Fruit fly (Drosophila melanogaster) Kc167 (cell line): Measurements from ENCODE around the gene CG10587.

Source experiments
- Myc ChIP-seq: fragments of >200 bp; optimal IDR thresholded peaks from 2 replicates; lab custom pipeline; 2017; ENCODE audit warnings: missing external identifiers
- Sin3A ChIP-seq: fragments of >200 bp; optimal IDR thresholded peaks from 2 replicates; lab custom pipeline; 2018; ENCODE audit warnings: missing external identifiers
- h ChIP-seq: fragments of >200 bp; optimal IDR thresholded peaks from 3 replicates; lab custom pipeline; 2018; ENCODE audit warnings: missing external identifiers
- insv ChIP-seq: fragments of >200 bp; optimal IDR thresholded peaks from 3 replicates; lab custom pipeline; 2018; ENCODE audit warnings: missing external identifiers
- psq ChIP-seq: fragments of >200 bp; optimal IDR thresholded peaks from 2 replicates; lab custom pipeline; 2017; ENCODE audit warnings: missing external identifiers
- ttk ChIP-seq: sonication (Bioruptor generic); optimal IDR thresholded peaks from 2 replicates; lab custom pipeline; 2017; ENCODE audit warnings: missing external identifiers

The CG10587 gene

dm6 chr3L:20946944-20947343 lies 15.4 kb downstream of the CG10587 start:
- TF ChIP-seq h, result no peak
- no peak for TF ChIP-seq psq (lab: Kevin White, UChicago)
- no peak for TF ChIP-seq Myc (lab: Kevin White, UChicago)
- TF ChIP-seq ttk (lab: Kevin White, UChicago), result no peak
- TF ChIP-seq insv (lab: Kevin White, UChicago), result no peak
- TF ChIP-seq Sin3A, result no peak

dm6 chr3L:20946054-20946453 lies 16.3 kb downstream of the CG10587 start:
- TF ChIP-seq insv (lab: Kevin White, UChicago) (no peak), Myc (lab: Kevin White, UChicago) (no peak), psq (lab: Kevin White, UChicago) (no peak), h (no peak), Sin3A (no peak)

dm6 chr3L:20944180-20944579 lies 18.2 kb downstream of the CG10587 start:
- TF ChIP-seq Myc (lab: Kevin White, UChicago), result no peak

- TF ChIP-seq Myc (lab: Kevin White, UChicago), result no peak
- no peak for TF ChIP-seq ttk (lab: Kevin White, UChicago)
- no peak for TF ChIP-seq insv (lab: Kevin White, UChicago)
- TF ChIP-seq psq (lab: Kevin White, UChicago), result no peak
- TF ChIP-seq Sin3A, result no peak
- no peak for TF ChIP-seq h
These were observed 20.3 kb downstream of the CG10587 start for dm6 chr3L:20942076-20942475.

dm6 chr3L:20933706-20934105 lies 28.6 kb downstream of the CG10587 start:
- no peak for TF ChIP-seq Myc (lab: Kevin White, UChicago)
- no peak for TF ChIP-seq psq (lab: Kevin White, UChicago)
- no peak for TF ChIP-seq insv (lab: Kevin White, UChicago)
- TF ChIP-seq h, result no peak
- TF ChIP-seq Sin3A, result no peak
- TF ChIP-seq ttk (lab: Kevin White, UChicago), result no peak

dm6 chr3L:20932556-20932955 lies 29.8 kb downstream of the CG10587 start:
- TF ChIP-seq Myc (lab: Kevin White, UChicago), result no peak
- TF ChIP-seq insv (lab: Kevin White, UChicago), result no peak
- TF ChIP-seq psq (lab: Kevin White, UChicago), result no peak
- TF ChIP-seq h, result no peak
- TF ChIP-seq ttk (lab: Kevin White, UChicago), result no peak
- TF ChIP-seq Sin3A, result no peak

dm6 chr3L:20931510-20931909 lies 30.8 kb downstream of the CG10587 start:
- TF ChIP-seq h (no peak), psq (lab: Kevin White, UChicago) (no peak), Myc (lab: Kevin White, UChicago) (no peak), Sin3A (no peak), insv (lab: Kevin White, UChicago) (no peak), ttk (lab: Kevin White, UChicago) (no peak)

- no peak for TF ChIP-seq ttk (lab: Kevin White, UChicago)
- TF ChIP-seq Sin3A, result no peak
- TF ChIP-seq Myc (lab: Kevin White, UChicago), result no peak
- no peak for TF ChIP-seq h
- no peak for TF ChIP-seq psq (lab: Kevin White, UChicago)
- no peak for TF ChIP-seq insv (lab: Kevin White, UChicago)
These were observed 32.1 kb downstream of the CG10587 start for dm6 chr3L:20930059-20930785.

- TF ChIP-seq h (no peak), Myc (lab: Kevin White, UChicago) (no peak), ttk (lab: Kevin White, UChicago) (no peak), insv (lab: Kevin White, UChicago) (no peak), Sin3A (no peak), psq (lab: Kevin White, UChicago) (no peak)
These were observed 32.9 kb downstream of the CG10587 start for dm6 chr3L:20929418-20929817.

dm6 chr3L:20927526-20927925 lies 34.8 kb downstream of the CG10587 start, which contains the start of gene CG10589:
Gene CG10589 (plus strand): TSS chr3L:20927826.
- TF ChIP-seq Sin3A (no peak), Myc (lab: Kevin White, UChicago) (no peak), psq (lab: Kevin White, UChicago) (no peak), ttk (lab: Kevin White, UChicago) (no peak), h (no peak), insv (lab: Kevin White, UChicago) (no peak)

- TF ChIP-seq h (no peak), Myc (lab: Kevin White, UChicago) (no peak), Sin3A (no peak), ttk (lab: Kevin White, UChicago) (no peak), psq (lab: Kevin White, UChicago) (no peak), insv (lab: Kevin White, UChicago) (no peak)
These were observed 39.2 kb downstream of the CG10587 start for dm6 chr3L:20923030-20923591.

dm6 chr3L:20922279-20922830 lies 40.0 kb downstream of the CG10587 start:
- no peak for TF ChIP-seq ttk (lab: Kevin White, UChicago)
- no peak for TF ChIP-seq insv (lab: Kevin White, UChicago)
- TF ChIP-seq psq (lab: Kevin White, UChicago), result no peak
- TF ChIP-seq Sin3A, result no peak
- TF ChIP-seq Myc (lab: Kevin White, UChicago), result no peak
- no peak for TF ChIP-seq h
